Fruit fly (Drosophila melanogaster) whole organism, prepupa: Measurements from ENCODE around the gene Osi10a.

Experiments used
- CG16779 ChIP-seq: fragments of 200-800 bp; sonication (Bioruptor generic); optimal IDR thresholded peaks from 3 replicates; lab custom pipeline; 2017; ENCODE audit warnings: missing biosample characterization, mild to moderate bottlenecking, missing genetic modification characterization
- CG31627 ChIP-seq: fragments of 200-800 bp; sonication (Bioruptor generic); optimal IDR thresholded peaks from 3 replicates; lab custom pipeline; 2016; ENCODE audit warnings: missing biosample characterization, missing genetic modification characterization
- CG3919 ChIP-seq: fragments of 200-800 bp; sonication (Bioruptor generic); optimal IDR thresholded peaks from 3 replicates; lab custom pipeline; 2016; ENCODE audit warnings: missing biosample characterization, missing genetic modification characterization
- CG6163 ChIP-seq: fragments of 200-800 bp; sonication (Bioruptor generic); IDR thresholded peaks from 3 replicates; pipeline ENCODE4 v1.3.6; 2022; ENCODE audit warnings: missing biosample characterization, missing genetic modification characterization
- CG7368 ChIP-seq: fragments of 200-800 bp; sonication (Bioruptor generic); optimal IDR thresholded peaks from 3 replicates; lab custom pipeline; 2016; ENCODE audit warnings: missing biosample characterization, missing genetic modification characterization
- dsx ChIP-seq: fragments of 200-800 bp; optimal IDR thresholded peaks from 3 replicates; lab custom pipeline; 2019; ENCODE audit warnings: missing biosample characterization, mild to moderate bottlenecking, missing genetic modification characterization, moderate library complexity; ENCODE audit not compliant: poor library complexity, severe bottlenecking
- pdm3 ChIP-seq: fragments of 200-800 bp; sonication (Bioruptor generic); optimal IDR thresholded peaks from 3 replicates; lab custom pipeline; 2016; ENCODE audit warnings: missing biosample characterization, missing genetic modification characterization
- ss ChIP-seq, 2 experiments: fragments of 200-800 bp; sonication (Bioruptor generic); optimal IDR thresholded peaks; 2 replicates in 1 of 2; 3 replicates in 1 of 2; lab custom pipeline; 2017 to 2018; ENCODE audit warnings: mild to moderate bottlenecking in 2 of 2, missing biosample characterization in 2 of 2, missing genetic modification characterization in 2 of 2, moderate library complexity in 1 of 2

dm6 chr3R:6240263-6240662, 23.5 kb upstream of the Osi10a start:
- TF ChIP-seq dsx (GFP tag; lab: Kevin White, UChicago) (no peak), CG16779 (tag; lab: Kevin White, UChicago) (no peak), CG6163 (GFP tag; lab: Robert Waterston, UW) (no peak), CG3919 (GFP tag; lab: Kevin White, UChicago) (no peak), ss (GFP tag; optimal IDR thresholded peaks at IDR 0.05; lab: Kevin White, UChicago) (no peak), pdm3 (GFP tag; lab: Kevin White, UChicago) (no peak), CG7368 (GFP tag; lab: Kevin White, UChicago) (no peak), CG31627 (no peak)
